Worm (Caenorhabditis elegans): ENCODE data around the gene cnc-11.
A peak's percentile ranks its signal among the peaks of the same experiment; 100 is the strongest.

cnc-11 gene

DNA sequence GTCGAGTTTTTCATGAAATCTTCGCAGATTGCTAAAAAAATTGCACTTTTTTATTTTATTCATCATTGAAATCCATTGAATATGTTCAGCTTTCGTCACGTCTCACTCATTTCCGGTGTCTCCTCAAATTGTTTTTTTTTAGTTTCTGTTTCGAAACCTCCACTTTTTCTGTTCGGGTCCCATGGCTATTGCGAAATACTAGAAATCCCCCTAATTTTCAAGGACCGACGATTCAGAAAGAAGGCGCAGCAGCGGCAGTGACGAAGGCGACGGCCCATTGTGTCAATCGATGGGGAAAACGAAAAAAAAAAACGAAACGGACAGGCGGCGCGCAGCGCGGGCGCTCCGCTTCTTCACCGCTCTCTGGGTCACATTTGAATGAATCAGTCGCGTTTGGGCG is 29.8 kb downstream of the cnc-11 start:
- TF ChIP-seq bed-3 (GFP tag; optimal IDR thresholded peaks at IDR 0.05): no peak
- no peak for TF ChIP-seq zip-8 (tag; optimal IDR thresholded peaks at IDR 0.05)
- no peak for TF ChIP-seq sem-2 (GFP tag; optimal IDR thresholded peaks at IDR 0.05)
- TF ChIP-seq hlh-1 (tag; optimal IDR thresholded peaks at IDR 0.05): no peak
- no peak for TF ChIP-seq snpc-4 (tag; optimal IDR thresholded peaks at IDR 0.05)
- no peak for TF ChIP-seq mls-2 (tag; optimal IDR thresholded peaks at IDR 0.05)
- TF ChIP-seq nhr-12 (tag; optimal IDR thresholded peaks at IDR 0.05): no peak

DNA sequence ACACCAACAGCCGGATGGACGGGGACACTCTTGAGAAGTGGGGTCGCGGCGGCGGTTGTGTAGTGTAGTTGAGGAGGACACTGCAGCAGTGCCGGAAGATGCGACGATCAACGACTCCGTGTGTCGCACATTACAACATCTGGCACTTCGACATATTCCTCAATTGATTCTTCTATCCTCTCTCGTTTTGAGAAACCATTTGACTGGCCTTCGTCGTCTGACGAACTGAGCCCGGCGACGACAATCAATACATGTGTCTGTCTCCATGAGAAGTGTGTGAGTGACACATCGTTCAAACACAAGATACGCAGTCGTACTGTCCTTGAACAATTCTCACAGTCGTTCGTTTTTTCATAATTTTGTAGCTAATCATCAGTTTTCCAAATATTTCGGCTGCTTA is 30.4 kb downstream of the cnc-11 start:
- TF ChIP-seq lin-13 (tag; optimal IDR thresholded peaks at IDR 0.05) (no peak), ceh-43 (GFP tag; optimal IDR thresholded peaks at IDR 0.05) (no peak), unc-62 (GFP tag; optimal IDR thresholded peaks at IDR 0.05) (peak; percentile 49), cnd-1 (tag; optimal IDR thresholded peaks at IDR 0.05) (peak; percentile 16), tbx-8 (GFP tag; optimal IDR thresholded peaks at IDR 0.05) (no peak), ztf-11 (tag; optimal IDR thresholded peaks at IDR 0.05) (no peak), sem-2 (GFP tag; optimal IDR thresholded peaks at IDR 0.05) (no peak), elt-1 (tag; optimal IDR thresholded peaks at IDR 0.05; ENCODE audit: borderline replicate concordance, insufficient read depth) (no peak), ceh-39 (tag; optimal IDR thresholded peaks at IDR 0.05) (no peak), hlh-1 (tag; optimal IDR thresholded peaks at IDR 0.05) (peak; percentile 10)

DNA sequence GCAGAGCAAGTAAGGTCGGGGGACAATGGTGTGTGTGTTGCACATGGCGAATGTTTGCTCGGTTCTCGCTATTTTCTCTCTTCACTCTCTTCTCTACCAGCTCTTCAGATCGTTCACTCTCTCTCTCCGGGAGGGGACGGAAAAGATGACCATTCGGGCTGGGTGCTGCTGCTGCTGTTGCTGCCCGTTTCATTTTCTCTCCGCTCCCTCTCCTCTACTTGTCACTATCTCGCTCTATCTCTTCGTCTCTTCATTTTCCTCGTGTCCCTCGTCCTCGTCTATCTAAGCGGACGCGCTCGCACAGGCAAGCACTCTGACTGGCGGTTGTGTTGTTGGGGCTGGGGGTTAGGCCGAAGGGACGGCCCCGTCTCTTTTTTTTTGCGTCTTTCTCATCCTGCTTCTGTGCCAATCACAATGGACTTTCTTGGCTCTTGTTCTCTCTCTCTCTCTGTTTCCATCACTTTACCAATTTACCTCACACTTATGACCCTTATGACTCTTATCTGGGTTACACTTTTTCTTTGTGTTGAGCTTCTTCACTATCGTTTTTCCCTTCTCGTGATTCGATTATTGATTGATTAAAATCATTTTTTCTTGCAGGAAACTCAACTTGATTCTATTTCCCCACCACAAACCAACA is 32.5 kb downstream of the cnc-11 start, which contains the start of the genes F53E2.2 and unc-60:
Gene F53E2.2, plus strand, starts transcription at position 601 of the 640 bp plus-strand sequence.
Gene unc-60, plus strand, starts transcription at position 601 of the 640 bp plus-strand sequence.
- TF ChIP-seq nhr-12 (tag; optimal IDR thresholded peaks at IDR 0.05) (no peak), blmp-1 (tag; optimal IDR thresholded peaks at IDR 0.05) (no peak), cnd-1 (tag; optimal IDR thresholded peaks at IDR 0.05) (peak; percentile 26), drap-1 (GFP tag; optimal IDR thresholded peaks at IDR 0.05) (peak; percentile 43), ham-2 (GFP tag; optimal IDR thresholded peaks at IDR 0.05) (peak; percentile 86), unc-62 (GFP tag; optimal IDR thresholded peaks at IDR 0.05) (peak; percentile 86), elt-3 (tag; optimal IDR thresholded peaks at IDR 0.05) (no peak), hlh-1 (tag; optimal IDR thresholded peaks at IDR 0.05) (peak; percentile 65), elt-1 (tag; optimal IDR thresholded peaks at IDR 0.05; ENCODE audit: borderline replicate concordance, insufficient read depth) (no peak), ces-1 (GFP tag; optimal IDR thresholded peaks at IDR 0.05) (peak; percentile 32), M03D4.4 (tag; optimal IDR thresholded peaks at IDR 0.05) (peak; percentile 56), nhr-237 (tag; optimal IDR thresholded peaks at IDR 0.05) (no peak), ztf-11 (tag; optimal IDR thresholded peaks at IDR 0.05) (peak; percentile 9), sem-2 (GFP tag; optimal IDR thresholded peaks at IDR 0.05) (no peak), mab-5 (tag; optimal IDR thresholded peaks at IDR 0.05) (no peak), lin-13 (tag; optimal IDR thresholded peaks at IDR 0.05) (peak; percentile 81), mls-2 (tag; optimal IDR thresholded peaks at IDR 0.05) (peak; percentile 61), nhr-2 (tag; optimal IDR thresholded peaks at IDR 0.05) (peak; percentile 49), bed-3 (GFP tag; optimal IDR thresholded peaks at IDR 0.05) (no peak), unc-120 (tag; optimal IDR thresholded peaks at IDR 0.05; ENCODE audit: poor library complexity, severe bottlenecking) (peak; percentile 94), sptf-1 (tag; optimal IDR thresholded peaks at IDR 0.05) (peak; percentile 75), mep-1 (tag; optimal IDR thresholded peaks at IDR 0.05) (peak; percentile 51), zip-8 (tag; optimal IDR thresholded peaks at IDR 0.05) (no peak), nhr-76 (tag; optimal IDR thresholded peaks at IDR 0.05) (no peak), pha-4 (tag; optimal IDR thresholded peaks at IDR 0.05) (peak; percentile 74), ceh-43 (GFP tag; optimal IDR thresholded peaks at IDR 0.05) (no peak), tbx-8 (GFP tag; optimal IDR thresholded peaks at IDR 0.05) (no peak), lsy-2 (tag; optimal IDR thresholded peaks at IDR 0.05) (peak; percentile 38)

DNA sequence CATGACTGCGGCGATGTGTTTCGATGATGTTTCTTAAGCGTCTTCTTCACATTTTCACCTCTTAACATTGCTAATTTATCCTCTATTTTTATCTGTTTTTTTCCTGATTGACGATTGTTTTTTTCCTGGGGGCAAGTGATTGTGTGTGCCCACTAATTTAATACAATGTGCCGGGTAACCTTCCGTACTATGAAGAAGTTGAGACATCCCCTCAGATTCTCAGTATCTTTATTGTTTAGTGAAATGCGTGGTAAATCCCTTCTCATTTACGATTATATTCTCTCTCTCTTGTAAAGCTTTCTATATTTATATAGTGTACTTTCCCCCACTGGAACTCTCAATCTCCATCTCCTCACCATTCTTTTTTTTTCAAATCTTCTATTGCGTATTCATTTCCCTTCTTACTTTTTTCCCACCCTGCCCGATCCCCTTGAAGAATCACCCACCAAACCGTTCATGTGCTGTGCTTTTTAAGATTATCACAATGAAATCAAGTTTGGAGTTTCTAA is 34.2 kb downstream of the cnc-11 start:
- TF ChIP-seq ceh-43 (GFP tag; optimal IDR thresholded peaks at IDR 0.05): no peak
- TF ChIP-seq tbx-8 (GFP tag; optimal IDR thresholded peaks at IDR 0.05): no peak
- TF ChIP-seq cnd-1 (tag; optimal IDR thresholded peaks at IDR 0.05): no peak
- no peak for TF ChIP-seq lin-32 (GFP tag; optimal IDR thresholded peaks at IDR 0.05)
- TF ChIP-seq sptf-1 (tag; optimal IDR thresholded peaks at IDR 0.05): no peak
- TF ChIP-seq pha-4 (tag; optimal IDR thresholded peaks at IDR 0.05): no peak
- no peak for TF ChIP-seq drap-1 (GFP tag; optimal IDR thresholded peaks at IDR 0.05)
- no peak for TF ChIP-seq nhr-2 (tag; optimal IDR thresholded peaks at IDR 0.05)
- TF ChIP-seq mep-1 (tag; optimal IDR thresholded peaks at IDR 0.05): no peak
- TF ChIP-seq ham-2 (GFP tag; optimal IDR thresholded peaks at IDR 0.05): no peak
- no peak for TF ChIP-seq snpc-4 (tag; optimal IDR thresholded peaks at IDR 0.05)
- no peak for TF ChIP-seq bed-3 (GFP tag; optimal IDR thresholded peaks at IDR 0.05)
- TF ChIP-seq ztf-11 (tag; optimal IDR thresholded peaks at IDR 0.05): no peak
